Fruit fly (Drosophila melanogaster) whole organism, adult: ENCODE results near the gene pths.

ENCODE experiments used
- CG11617 ChIP-seq: fragments of 200-800 bp; sonication (Bioruptor generic); optimal IDR thresholded peaks from 2 replicates; lab custom pipeline; 2017; ENCODE audit warnings: mild to moderate bottlenecking, missing biosample characterization, missing genetic modification reagents, missing genetic modification characterization
- CG12768 ChIP-seq: fragments of 200-800 bp; sonication (Bioruptor generic); optimal IDR thresholded peaks from 2 replicates; lab custom pipeline; 2017; ENCODE audit warnings: missing biosample characterization, missing genetic modification characterization, mild to moderate bottlenecking, moderate library complexity, missing genetic modification reagents
- CG14711 ChIP-seq: fragments of 200-800 bp; sonication (Bioruptor generic); optimal IDR thresholded peaks from 2 replicates; lab custom pipeline; 2018; ENCODE audit warnings: missing biosample characterization, mild to moderate bottlenecking, missing genetic modification characterization, moderate library complexity
- CG1620 ChIP-seq: fragments of 200-800 bp; sonication (Bioruptor generic); optimal IDR thresholded peaks from 2 replicates; lab custom pipeline; 2016; ENCODE audit warnings: missing biosample characterization, missing genetic modification characterization
- CG33017 ChIP-seq: fragments of 200-800 bp; sonication (Bioruptor generic); optimal IDR thresholded peaks from 2 replicates; lab custom pipeline; 2018; ENCODE audit warnings: missing biosample characterization, mild to moderate bottlenecking, missing genetic modification characterization, moderate library complexity
- CG5204 ChIP-seq: fragments of 200-800 bp; sonication (Bioruptor generic); optimal IDR thresholded peaks from 2 replicates; lab custom pipeline; 2016; ENCODE audit warnings: missing biosample characterization, missing genetic modification characterization
- CG7045 ChIP-seq: fragments of 200-800 bp; sonication (Bioruptor generic); optimal IDR thresholded peaks from 2 replicates; lab custom pipeline; 2017; ENCODE audit warnings: missing biosample characterization, mild to moderate bottlenecking, missing genetic modification characterization
- CG7101 ChIP-seq: fragments of 200-800 bp; sonication (Bioruptor generic); optimal IDR thresholded peaks from 2 replicates; lab custom pipeline; 2018; ENCODE audit warnings: missing biosample characterization, mild to moderate bottlenecking, missing genetic modification characterization, moderate library complexity
- Clk ChIP-seq: fragments of 200-800 bp; sonication (Bioruptor generic); optimal IDR thresholded peaks from 2 replicates; lab custom pipeline; 2017; ENCODE audit warnings: missing biosample characterization, missing genetic modification characterization
- Crg-1 ChIP-seq: fragments of 200-800 bp; sonication (Bioruptor generic); optimal IDR thresholded peaks from 2 replicates; lab custom pipeline; 2016; ENCODE audit warnings: missing biosample characterization, missing genetic modification characterization
- Hr96 ChIP-seq: fragments of 200-800 bp; sonication (Bioruptor generic); optimal IDR thresholded peaks from 2 replicates; lab custom pipeline; 2016; ENCODE audit warnings: missing biosample characterization, missing genetic modification characterization
- Mnt ChIP-seq: fragments of 200-800 bp; sonication (Bioruptor generic); optimal IDR thresholded peaks from 2 replicates; lab custom pipeline; 2016; ENCODE audit warnings: missing biosample characterization, mild to moderate bottlenecking, missing genetic modification characterization
- bab1 ChIP-seq: fragments of 200-800 bp; sonication (Bioruptor generic); optimal IDR thresholded peaks from 3 replicates; lab custom pipeline; 2019; ENCODE audit warnings: missing biosample characterization, mild to moderate bottlenecking, missing genetic modification characterization, moderate library complexity
- cic ChIP-seq: fragments of 200-800 bp; sonication (Bioruptor generic); optimal IDR thresholded peaks from 2 replicates; lab custom pipeline; 2017; ENCODE audit warnings: missing biosample characterization, mild to moderate bottlenecking, missing genetic modification characterization, moderate library complexity
- cnc ChIP-seq, 2 experiments: fragments of >200 bp; optimal IDR thresholded peaks; 2 replicates each; lab custom pipeline; 2017
- kay ChIP-seq: fragments of 200-800 bp; sonication (Bioruptor generic); peaks from one replicate; lab custom pipeline; 2016; ENCODE audit warnings: missing biosample characterization, missing genetic modification characterization, borderline replicate concordance
- ovo ChIP-seq: fragments of 200-800 bp; sonication (Bioruptor generic); optimal IDR thresholded peaks from 2 replicates; lab custom pipeline; 2016; ENCODE audit warnings: missing biosample characterization, missing genetic modification characterization
- pad ChIP-seq: fragments of 200-800 bp; sonication (Bioruptor generic); optimal IDR thresholded peaks from 3 replicates; lab custom pipeline; 2017; ENCODE audit warnings: missing biosample characterization, missing genetic modification characterization, mild to moderate bottlenecking, moderate library complexity, missing genetic modification reagents
- tj ChIP-seq: fragments of 200-800 bp; sonication (Bioruptor generic); optimal IDR thresholded peaks from 3 replicates; lab custom pipeline; 2017; ENCODE audit warnings: missing biosample characterization, mild to moderate bottlenecking, missing genetic modification characterization, moderate library complexity
- toe ChIP-seq: fragments of 200-800 bp; sonication (Bioruptor generic); optimal IDR thresholded peaks from 2 replicates; lab custom pipeline; 2016; ENCODE audit warnings: missing biosample characterization, missing genetic modification characterization

pths gene

DNA sequence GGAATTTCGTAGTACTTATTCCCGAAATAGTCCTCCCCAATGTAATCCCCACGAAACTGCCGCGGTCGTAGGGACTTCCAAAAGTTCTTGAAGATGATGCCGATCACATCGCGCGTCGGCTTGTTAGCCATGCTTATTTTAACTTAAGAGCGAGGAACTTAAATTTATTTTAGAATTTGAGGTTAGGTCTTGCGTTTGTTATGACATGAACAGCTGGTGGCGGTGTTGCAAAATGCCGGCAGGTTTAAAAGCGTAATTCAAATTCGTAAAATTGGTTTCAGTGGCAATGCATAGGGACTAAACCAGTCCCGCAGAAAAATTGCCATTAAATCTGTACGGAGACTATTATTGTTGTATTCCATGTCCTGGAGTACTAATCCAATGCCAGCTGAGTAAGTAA lies 23.4 kb downstream of the pths start:
- TF ChIP-seq Crg-1 (peak; percentile 27), CG5204 (GFP tag; lab: Kevin White, UChicago) (no peak), CG7045 (GFP tag; lab: Kevin White, UChicago) (no peak), Clk (GFP tag; lab: Kevin White, UChicago) (no peak), toe (GFP tag; lab: Kevin White, UChicago) (no peak), bab1 (GFP tag; lab: Kevin White, UChicago) (peak; percentile 30), Mnt (GFP tag; lab: Kevin White, UChicago) (peak; percentile 72), CG12768 (GFP tag; lab: Kevin White, UChicago) (no peak), tj (GFP tag; lab: Kevin White, UChicago) (no peak), kay (GFP tag; lab: Kevin White, UChicago) (no peak), CG11617 (GFP tag; lab: Kevin White, UChicago) (peak; percentile 21), Hr96 (GFP tag; lab: Kevin White, UChicago) (peak; percentile 12), ovo (no peak), CG14711 (tag; lab: Kevin White, UChicago) (peak; percentile 81), cnc (optimal IDR thresholded peaks at IDR 0.05; lab: Kevin White, UChicago) (no peak), CG33017 (no peak), pad (GFP tag; lab: Kevin White, UChicago) (peak; percentile 49), CG1620 (GFP tag; lab: Kevin White, UChicago) (peak; percentile 37), CG7101 (tag; lab: Kevin White, UChicago) (peak; percentile 54), cic (peak; percentile 56)

DNA sequence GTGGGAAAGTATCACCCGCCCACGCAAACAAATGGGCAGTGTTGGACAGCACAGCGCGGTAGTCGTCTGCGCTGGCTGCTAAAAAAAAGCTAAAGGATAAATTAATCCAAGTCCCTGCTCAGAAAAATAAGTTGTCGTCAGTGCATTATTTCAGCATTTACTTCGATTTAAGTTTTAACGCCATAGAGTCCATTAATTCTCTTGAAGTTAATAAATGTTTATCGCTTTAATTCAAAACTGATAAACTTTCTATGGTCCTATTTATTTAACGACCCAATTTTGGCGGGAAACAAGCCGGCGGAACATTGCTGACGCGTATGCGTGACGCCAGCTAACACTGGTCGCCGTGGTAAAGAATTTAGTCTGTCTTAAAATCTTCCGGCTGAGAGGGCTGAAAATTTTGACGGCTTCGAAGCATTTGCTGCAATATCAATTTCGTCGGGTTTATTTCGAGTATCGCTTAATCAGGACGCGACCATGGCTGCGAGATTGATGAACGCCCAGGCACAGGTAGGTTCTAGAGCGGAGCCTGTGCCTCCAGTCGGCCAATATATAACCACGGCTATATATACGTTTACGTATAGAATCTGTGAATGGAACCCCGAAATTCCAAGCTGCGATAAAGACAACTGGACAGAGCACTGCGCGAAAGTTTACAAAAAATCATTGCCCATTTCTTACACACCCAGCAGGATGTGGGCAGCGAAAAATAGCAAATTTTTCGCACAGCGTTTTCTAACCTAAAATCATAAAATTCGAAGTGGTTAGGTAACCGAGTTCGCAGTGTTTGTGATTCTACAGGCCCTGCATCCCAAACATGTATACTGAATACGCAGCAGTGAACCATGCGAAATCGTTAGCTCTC lies 25.5 kb downstream of the pths start, which contains the start of the genes mAcon1, CG43345 and CG43346:
TSS of gene mAcon1 (plus strand) at position 276 of the 865 bp plus-strand sequence.
TSS of gene CG43345 (minus strand) at position 287 of the 865 bp plus-strand sequence.
TSS of gene CG43346 (minus strand) at position 287 of the 865 bp plus-strand sequence.
- TF ChIP-seq Mnt (GFP tag; lab: Kevin White, UChicago): peak; percentile 91
- TF ChIP-seq Hr96 (GFP tag; lab: Kevin White, UChicago): peak; percentile 95
- TF ChIP-seq kay (GFP tag; lab: Kevin White, UChicago): no peak
- TF ChIP-seq ovo: peak; percentile 85
- peak; percentile 84 for TF ChIP-seq Clk (GFP tag; lab: Kevin White, UChicago)
- peak; percentile 87 for TF ChIP-seq pad (GFP tag; lab: Kevin White, UChicago)
- TF ChIP-seq CG5204 (GFP tag; lab: Kevin White, UChicago): no peak
- peak; percentile 87 for TF ChIP-seq CG7101 (tag; lab: Kevin White, UChicago)
- TF ChIP-seq Crg-1: peak; percentile 97
- TF ChIP-seq CG33017: peak; percentile 86
- no peak for TF ChIP-seq cnc (optimal IDR thresholded peaks at IDR 0.05; lab: Kevin White, UChicago)
- TF ChIP-seq toe (GFP tag; lab: Kevin White, UChicago): no peak
- TF ChIP-seq CG12768 (GFP tag; lab: Kevin White, UChicago): peak; percentile 94
- peak; percentile 92 for TF ChIP-seq CG1620 (GFP tag; lab: Kevin White, UChicago)
- TF ChIP-seq tj (GFP tag; lab: Kevin White, UChicago): peak; percentile 67
- TF ChIP-seq CG7045 (GFP tag; lab: Kevin White, UChicago): peak; percentile 87
- peak; percentile 88 for TF ChIP-seq CG11617 (GFP tag; lab: Kevin White, UChicago)
- TF ChIP-seq cic: peak; percentile 70
- TF ChIP-seq CG14711 (tag; lab: Kevin White, UChicago): peak; percentile 72
- peak; percentile 71 for TF ChIP-seq bab1 (GFP tag; lab: Kevin White, UChicago)

DNA sequence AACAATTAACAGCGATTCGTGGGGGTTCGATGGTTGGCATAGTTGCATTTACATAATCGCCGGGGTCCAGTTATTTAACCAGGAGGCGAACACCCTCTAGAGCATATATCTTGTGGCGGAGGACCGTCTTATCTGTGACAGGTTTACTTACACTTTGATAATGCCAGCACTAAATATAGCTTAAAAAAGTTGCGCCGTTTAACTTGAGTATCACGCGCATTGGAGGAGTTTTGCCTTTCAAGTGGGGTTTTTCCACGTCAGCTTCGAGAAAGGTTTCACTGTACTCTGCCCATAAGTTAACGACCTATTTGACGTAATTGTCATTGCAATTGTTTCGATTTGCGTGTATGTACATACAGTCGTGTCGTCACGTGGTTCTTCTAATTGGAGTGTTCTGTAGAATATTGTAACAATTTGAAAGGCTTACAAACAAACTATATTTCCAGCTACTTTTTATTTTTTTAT lies 26.2 kb downstream of the pths start:
- TF ChIP-seq cic (peak; percentile 12), CG5204 (GFP tag; lab: Kevin White, UChicago) (no peak), CG7045 (GFP tag; lab: Kevin White, UChicago) (peak; percentile 2), CG12768 (GFP tag; lab: Kevin White, UChicago) (peak; percentile 43), bab1 (GFP tag; lab: Kevin White, UChicago) (no peak), cnc (optimal IDR thresholded peaks at IDR 0.05; lab: Kevin White, UChicago) (no peak), Crg-1 (no peak), CG14711 (tag; lab: Kevin White, UChicago) (no peak)

DNA sequence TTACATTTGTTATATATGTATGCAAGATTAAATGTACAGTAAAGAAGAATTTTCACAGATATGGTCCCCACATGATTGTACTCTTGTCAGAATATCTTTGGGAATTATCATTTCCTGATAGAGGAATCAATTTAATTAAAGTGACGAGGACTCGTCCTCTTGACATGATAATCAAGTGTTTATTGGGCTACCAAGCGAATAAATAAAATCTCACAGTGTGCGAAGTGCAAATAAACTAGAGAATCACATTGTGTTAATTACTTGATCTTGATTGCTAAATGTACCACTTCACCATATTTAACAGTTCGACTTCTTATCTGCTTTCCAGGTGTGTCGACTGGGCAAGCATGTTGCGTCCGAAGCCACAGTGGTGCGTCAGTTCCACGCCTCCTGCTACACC lies 26.8 kb downstream of the pths start:
- TF ChIP-seq CG1620 (GFP tag; lab: Kevin White, UChicago): no peak
- no peak for TF ChIP-seq CG14711 (tag; lab: Kevin White, UChicago)
- no peak for TF ChIP-seq toe (GFP tag; lab: Kevin White, UChicago)
- TF ChIP-seq Clk (GFP tag; lab: Kevin White, UChicago): no peak
- no peak for TF ChIP-seq CG7101 (tag; lab: Kevin White, UChicago)
- TF ChIP-seq kay (GFP tag; lab: Kevin White, UChicago): no peak
- TF ChIP-seq CG7045 (GFP tag; lab: Kevin White, UChicago): no peak
- TF ChIP-seq cnc (optimal IDR thresholded peaks at IDR 0.05; lab: Kevin White, UChicago): no peak
- no peak for TF ChIP-seq CG11617 (GFP tag; lab: Kevin White, UChicago)
- no peak for TF ChIP-seq bab1 (GFP tag; lab: Kevin White, UChicago)
- no peak for TF ChIP-seq pad (GFP tag; lab: Kevin White, UChicago)
- TF ChIP-seq cic: no peak
- TF ChIP-seq Mnt (GFP tag; lab: Kevin White, UChicago): no peak

DNA sequence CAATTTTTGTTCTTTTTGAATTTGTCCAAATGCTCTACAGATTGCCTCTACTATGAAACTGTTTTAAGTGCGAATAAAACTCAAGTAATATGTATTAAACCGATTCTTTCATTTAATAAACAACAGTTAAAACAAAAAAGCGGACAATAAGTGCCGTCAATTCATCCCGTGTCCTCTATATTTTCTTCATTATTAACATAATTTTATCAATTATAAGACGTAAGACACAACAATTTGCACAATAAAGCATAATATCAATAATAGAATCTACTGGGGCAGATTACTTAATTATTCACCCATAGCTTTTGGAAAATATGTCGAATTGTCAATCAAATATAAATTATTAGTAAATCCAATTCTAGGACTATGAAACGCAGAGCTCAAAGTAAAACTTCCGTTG lies 29.9 kb downstream of the pths start, which contains the start of gene CG31627:
TSS of gene CG31627 (plus strand) at position 301 of the 400 bp plus-strand sequence.
- no peak for TF ChIP-seq bab1 (GFP tag; lab: Kevin White, UChicago)
- no peak for TF ChIP-seq ovo
- no peak for TF ChIP-seq cic
- no peak for TF ChIP-seq CG14711 (tag; lab: Kevin White, UChicago)
- TF ChIP-seq Crg-1: no peak
- TF ChIP-seq Hr96 (GFP tag; lab: Kevin White, UChicago): no peak
- no peak for TF ChIP-seq CG33017
- no peak for TF ChIP-seq toe (GFP tag; lab: Kevin White, UChicago)
